Fruit fly (Drosophila melanogaster) whole organism, embryonic: ENCODE data around the gene CG32298.

Source experiments
- CG32767 ChIP-seq: fragments of 200-800 bp; sonication (Bioruptor generic); IDR thresholded peaks from 2 replicates; pipeline ENCODE4 v1.3.6; 2022; ENCODE audit warnings: missing biosample characterization, missing genetic modification characterization
- CG9609 ChIP-seq: fragments of 200-800 bp; sonication (Bioruptor generic); optimal IDR thresholded peaks from 3 replicates; lab custom pipeline; 2016; ENCODE audit warnings: missing biosample characterization, missing genetic modification characterization
- Lpt ChIP-seq: fragments of >200 bp; optimal IDR thresholded peaks from 2 replicates; lab custom pipeline; 2018; ENCODE audit warnings: missing biosample characterization, missing genetic modification characterization
- dysf ChIP-seq: fragments of 200-800 bp; sonication (Bioruptor generic); IDR thresholded peaks from 3 replicates; pipeline ENCODE4 v1.3.6; 2022; ENCODE audit warnings: missing biosample characterization, missing genetic modification characterization
- ewg ChIP-seq: fragments of 200-800 bp; sonication (Bioruptor generic); optimal IDR thresholded peaks from 3 replicates; lab custom pipeline; 2017; ENCODE audit warnings: mild to moderate bottlenecking, missing biosample characterization, missing genetic modification reagents, missing genetic modification characterization
- lov ChIP-seq, 2 experiments: fragments of 200-800 bp in 1 of 2; fragments of >200 bp in 1 of 2; sonication (Bioruptor generic) in 1 of 2; IDR thresholded peaks in 1 of 2; optimal IDR thresholded peaks in 1 of 2; 2 replicates in 1 of 2; 3 replicates in 1 of 2; pipeline versions ENCODE4 v1.3.6 to Lab custom; 2017 to 2022; ENCODE audit warnings: missing biosample characterization in 1 of 2, missing genetic modification characterization in 1 of 2

- no peak for TF ChIP-seq lov (optimal IDR thresholded peaks at IDR 0.05; lab: Kevin White, UChicago)
- no peak for TF ChIP-seq lov (GFP tag; IDR thresholded peaks at IDR 0.05; lab: Robert Waterston, UW)
- no peak for TF ChIP-seq CG32767 (GFP tag; lab: Robert Waterston, UW)
- TF ChIP-seq Lpt (GFP tag; lab: Kevin White, UChicago) = no peak
- no peak for TF ChIP-seq ewg (GFP tag; lab: Kevin White, UChicago)
- TF ChIP-seq dysf = no peak
- TF ChIP-seq CG9609 = no peak
These were observed 24.1 kb upstream of the CG32298 start for dm6 chr3L:2414876-2415275.
